Worm (Caenorhabditis elegans) whole organism, young adult: ENCODE data around the gene dnj-17.

Experiments
- C06A6.2 ChIP-seq: fragments of 200-800 bp; sonication (Bioruptor generic); conservative IDR thresholded peaks from 2 replicates; pipeline ENCODE4 v1.3.6; 2022; ENCODE audit warnings: missing genetic modification characterization, missing compliant biosample characterization
- F39B2.1 ChIP-seq: fragments of 200-800 bp; sonication (Bioruptor generic); IDR thresholded peaks from 2 replicates; pipeline ENCODE4 v1.3.6; 2022; ENCODE audit warnings: missing genetic modification reagents, missing genetic modification characterization, missing compliant biosample characterization
- F49E8.2 ChIP-seq: sonication (generic microtip); optimal IDR thresholded peaks from 3 replicates; lab custom pipeline; 2017; ENCODE audit warnings: missing genetic modification characterization, mild to moderate bottlenecking, missing compliant biosample characterization, antibody characterized with exemption, moderate library complexity; ENCODE audit not compliant: insufficient read depth
- dpl-1 ChIP-seq: fragments of 150-350 bp; optimal IDR thresholded peaks from 2 replicates; lab custom pipeline; 2014; ENCODE audit warnings: missing biosample characterization, missing genetic modification reagents, missing genetic modification characterization
- lsl-1 ChIP-seq: fragments of 200-800 bp; sonication (Bioruptor generic); optimal IDR thresholded peaks from 2 replicates; lab custom pipeline; 2018; ENCODE audit warnings: mild to moderate bottlenecking, missing genetic modification characterization, moderate library complexity, missing compliant biosample characterization
- pbrm-1 ChIP-seq: fragments of 200-800 bp; sonication (Bioruptor generic); IDR thresholded peaks from 2 replicates; pipeline ENCODE4 v1.3.6; 2022; ENCODE audit warnings: missing genetic modification reagents, missing genetic modification characterization, missing compliant biosample characterization
- repo-1 ChIP-seq: sonication (generic microtip); optimal IDR thresholded peaks from 2 replicates; lab custom pipeline; 2017; ENCODE audit warnings: mild to moderate bottlenecking, missing genetic modification characterization, missing compliant biosample characterization
- unc-130 ChIP-seq: sonication (generic microtip); optimal IDR thresholded peaks from 2 replicates; lab custom pipeline; 2016; ENCODE audit warnings: missing genetic modification reagents, missing genetic modification characterization, missing compliant biosample characterization
- xnd-1 ChIP-seq: sonication (generic microtip); optimal IDR thresholded peaks from 2 replicates; lab custom pipeline; 2016; ENCODE audit warnings: missing genotype, missing genetic modification reagents, missing genetic modification characterization, missing compliant biosample characterization

ce11 chrIII:13423414-13423813 is 30.3 kb upstream of the dnj-17 start, which contains the start of gene exo-1:
- TF ChIP-seq dpl-1 (GFP tag; lab: Kevin White, UChicago) (peak; percentile 80), F39B2.1 (GFP tag; lab: Robert Waterston, UW) (no peak), lsl-1 (GFP tag; lab: Kevin White, UChicago) (peak; percentile 44), xnd-1 (tag; lab: Kevin White, UChicago) (no peak), unc-130 (GFP tag; lab: Kevin White, UChicago) (peak; percentile 53), repo-1 (no peak), F49E8.2 (tag; lab: Kevin White, UChicago) (no peak), C06A6.2 (GFP tag; lab: Robert Waterston, UW) (no peak), pbrm-1 (GFP tag; lab: Robert Waterston, UW) (no peak)
